Fruit fly (Drosophila melanogaster): ENCODE data around the gene RnpS1.

The RnpS1 gene

dm6 chr3R:9534125-9534496 is 17.7 kb upstream of the RnpS1 start (continued):
- TF ChIP-seq CG9609 (GFP tag; optimal IDR thresholded peaks at IDR 0.05) (peak; percentile 90), CG12299 (tag; optimal IDR thresholded peaks at IDR 0.05) (peak; percentile 92), CG10979 (tag; optimal IDR thresholded peaks at IDR 0.05) (peak; percentile 96), Nf-YA (GFP tag; IDR thresholded peaks at IDR 0.05) (peak; percentile 84), bowl (GFP tag; IDR thresholded peaks at IDR 0.05) (peak; percentile 79), CG3726 (GFP tag; IDR thresholded peaks at IDR 0.05) (peak; percentile 85; the same call in 1 of the 3 replicates), fd102C (GFP tag; optimal IDR thresholded peaks at IDR 0.05) (no peak), Nf-YC (tag; optimal IDR thresholded peaks at IDR 0.05) (peak; percentile 59), CG2116 (GFP tag; optimal IDR thresholded peaks at IDR 0.05) (peak; percentile 60), CG43689 (GFP tag; IDR thresholded peaks at IDR 0.05) (no peak; the same call in none of the 2 replicates), so (GFP tag; IDR thresholded peaks at IDR 0.05) (peak; percentile 90), NfI (GFP tag; optimal IDR thresholded peaks at IDR 0.05) (peak; percentile 85), CG11560 (tag; IDR thresholded peaks at IDR 0.05) (no peak), CG11398 (GFP tag; optimal IDR thresholded peaks at IDR 0.05) (peak; percentile 94), dmrt11E (tag; optimal IDR thresholded peaks at IDR 0.05) (peak; percentile 82), hbn (GFP tag; IDR thresholded peaks at IDR 0.05; ENCODE audit: partially characterized antibody) (no peak), CG14050 (GFP tag; IDR thresholded peaks at IDR 0.05) (peak; percentile 84), dmrt99B (tag; optimal IDR thresholded peaks at IDR 0.05) (peak; percentile 98), gsb-n (tag; optimal IDR thresholded peaks at IDR 0.05) (peak; percentile 97), Myb (GFP tag; optimal IDR thresholded peaks at IDR 0.05) (peak; percentile 75), sqz (GFP tag; optimal IDR thresholded peaks at IDR 0.05) (peak; percentile 86), CG9437 (GFP tag; optimal IDR thresholded peaks at IDR 0.05) (peak; percentile 90), bcd (GFP tag; optimal IDR thresholded peaks at IDR 0.05) (peak; percentile 82), bab2 (GFP tag; optimal IDR thresholded peaks at IDR 0.05) (peak; percentile 95), zen2 (GFP tag; IDR thresholded peaks at IDR 0.05; ENCODE audit: partially characterized antibody) (no peak), btn (GFP tag; optimal IDR thresholded peaks at IDR 0.05) (peak; percentile 87), NC2β (GFP tag; optimal IDR thresholded peaks at IDR 0.05) (peak; percentile 90), HLH4C (GFP tag; IDR thresholded peaks at IDR 0.05; ENCODE audit: partially characterized antibody) (no peak), ftz-f1 (GFP tag; optimal IDR thresholded peaks at IDR 0.05) (no peak), Ravus (GFP tag; IDR thresholded peaks at IDR 0.05) (peak; percentile 56), CG4707 (GFP tag; optimal IDR thresholded peaks at IDR 0.05) (peak; percentile 85), CG10543 (GFP tag; optimal IDR thresholded peaks at IDR 0.05) (no peak), fd96Cb (tag; optimal IDR thresholded peaks at IDR 0.05) (peak; percentile 96), CG6689 (GFP tag; IDR thresholded peaks at IDR 0.05) (peak; percentile 91), insv (GFP tag; optimal IDR thresholded peaks at IDR 0.05) (no peak), Dp (GFP tag; optimal IDR thresholded peaks at IDR 0.05) (no peak), CG11247 (GFP tag; IDR thresholded peaks at IDR 0.05) (peak; percentile 81), Blimp-1 (GFP tag; optimal IDR thresholded peaks at IDR 0.05) (peak; percentile 96), tna (GFP tag; IDR thresholded peaks at IDR 0.05; ENCODE audit: partially characterized antibody) (no peak), repo (GFP tag; optimal IDR thresholded peaks at IDR 0.05) (peak; percentile 86), Dll (GFP tag; IDR thresholded peaks at IDR 0.05; ENCODE audit: partially characterized antibody) (no peak), corto (GFP tag; optimal IDR thresholded peaks at IDR 0.05) (no peak), CG15514 (GFP tag; optimal IDR thresholded peaks at IDR 0.05) (peak; percentile 50), CG8290 (GFP tag; optimal IDR thresholded peaks at IDR 0.05) (peak; percentile 77), CG8290 (tag; optimal IDR thresholded peaks at IDR 0.05) (peak in 1 of 2 experiments; percentile 66), Stat92E (GFP tag; optimal IDR thresholded peaks at IDR 0.05) (peak in 1 of 3 experiments; percentile 52), CG12219 (GFP tag; optimal IDR thresholded peaks at IDR 0.05) (peak; percentile 91), Mad (GFP tag; optimal IDR thresholded peaks at IDR 0.05) (peak; percentile 88), Ptx1 (GFP tag; IDR thresholded peaks at IDR 0.05) (peak; percentile 92), emc (GFP tag; optimal IDR thresholded peaks at IDR 0.05) (peak; percentile 86)
